Fruit fly (Drosophila melanogaster): ENCODE measurements around the gene phr6-4.

Gene phr6-4

DNA sequence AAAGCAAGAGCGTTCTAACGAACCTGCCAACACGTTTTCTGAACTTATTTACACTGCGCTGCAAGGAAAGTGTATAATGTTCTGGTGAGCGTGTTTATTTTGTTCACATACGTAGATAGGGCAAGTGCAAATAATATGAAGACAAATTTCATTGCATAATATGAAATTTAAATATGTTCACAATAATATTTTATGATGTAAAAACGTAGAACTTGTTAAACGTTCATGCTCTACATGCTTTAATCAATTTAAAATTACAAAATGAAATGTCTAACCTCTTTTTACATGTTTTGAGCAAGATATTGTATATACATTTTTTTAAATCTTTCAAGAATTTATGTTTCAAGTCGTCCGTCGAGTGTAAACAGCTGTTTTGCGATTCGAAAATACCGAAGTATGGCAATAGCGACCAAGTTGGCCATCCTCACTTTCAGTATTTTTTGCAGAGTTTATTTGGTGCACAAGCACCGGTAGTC lies at the start of gene phr6-4, which contains the start of gene CG2608:
TSS of gene phr6-4 (minus strand) at position 398 of the 476 bp plus-strand sequence.
TSS of gene CG2608 (plus strand) at position 429 of the 476 bp plus-strand sequence.
- no peak for TF ChIP-seq CTCF (optimal IDR thresholded peaks at IDR 0.05)
- no peak for TF ChIP-seq CG8478 (optimal IDR thresholded peaks at IDR 0.05)

DNA sequence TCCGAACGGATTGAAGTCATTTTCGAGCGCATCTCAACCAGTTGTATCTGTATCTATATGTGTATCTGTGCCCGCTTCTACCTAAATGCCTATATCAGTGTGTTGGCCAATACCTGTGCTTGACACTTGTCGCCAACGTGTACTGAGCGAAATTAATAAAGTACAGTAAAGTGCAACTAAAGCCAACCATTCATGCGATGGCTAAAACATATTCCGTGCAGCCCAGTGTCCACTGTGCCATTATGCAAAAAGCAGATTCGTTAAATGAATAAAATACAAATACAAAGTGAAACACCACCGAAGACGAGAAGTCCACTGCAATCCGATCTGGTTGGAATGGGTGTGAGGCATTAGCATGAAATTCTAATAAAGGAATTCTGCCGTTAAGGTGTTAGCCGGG lies 49.5 kb upstream of the phr6-4 start:
- TF ChIP-seq CTCF (optimal IDR thresholded peaks at IDR 0.05) (no peak), CG8478 (optimal IDR thresholded peaks at IDR 0.05) (no peak)

DNA sequence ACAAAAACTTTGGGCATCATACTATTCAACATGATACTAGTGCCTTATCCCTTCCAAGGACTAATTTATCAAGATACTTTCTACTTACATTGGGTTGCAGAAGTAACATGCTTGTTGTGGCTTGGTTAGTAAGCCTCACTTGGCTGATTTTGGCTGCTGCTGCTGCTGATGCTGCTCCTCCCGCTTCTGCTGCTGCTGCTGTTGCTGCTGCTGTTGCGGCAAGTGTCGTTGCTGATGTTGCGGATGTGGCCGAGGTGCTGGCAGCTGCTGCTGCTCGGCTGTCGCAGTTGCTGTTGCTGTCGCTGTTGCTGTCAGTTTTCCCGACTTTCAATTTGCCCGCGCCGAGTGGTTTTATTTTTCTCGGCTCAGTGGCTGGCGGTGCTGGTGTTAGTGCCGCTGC lies 44.5 kb upstream of the phr6-4 start:
- TF ChIP-seq CG8478 (optimal IDR thresholded peaks at IDR 0.05) (no peak), CTCF (optimal IDR thresholded peaks at IDR 0.05) (no peak)

DNA sequence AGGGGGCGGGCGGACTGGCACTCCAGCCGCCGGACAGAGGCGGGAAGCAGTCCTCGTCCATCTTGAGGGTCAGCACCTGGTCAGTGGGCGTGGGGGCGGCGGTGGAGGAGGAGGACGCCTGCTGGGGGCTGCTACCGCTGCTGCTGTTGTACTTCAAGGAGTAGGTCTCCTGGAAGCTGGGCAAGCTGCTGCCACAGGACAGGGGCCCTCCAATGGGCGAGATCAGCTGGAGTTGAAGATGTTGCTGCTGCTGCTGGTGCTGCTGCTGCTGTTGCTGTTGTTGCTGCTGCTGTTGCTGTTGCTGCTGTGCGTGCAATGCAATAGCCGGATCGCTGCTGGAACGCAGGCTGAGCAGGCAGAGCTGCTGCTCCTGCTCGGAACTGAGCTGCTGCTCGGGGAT lies 43.1 kb upstream of the phr6-4 start:
- TF ChIP-seq CTCF (optimal IDR thresholded peaks at IDR 0.05), result no peak
- no peak for TF ChIP-seq CG8478 (optimal IDR thresholded peaks at IDR 0.05)

DNA sequence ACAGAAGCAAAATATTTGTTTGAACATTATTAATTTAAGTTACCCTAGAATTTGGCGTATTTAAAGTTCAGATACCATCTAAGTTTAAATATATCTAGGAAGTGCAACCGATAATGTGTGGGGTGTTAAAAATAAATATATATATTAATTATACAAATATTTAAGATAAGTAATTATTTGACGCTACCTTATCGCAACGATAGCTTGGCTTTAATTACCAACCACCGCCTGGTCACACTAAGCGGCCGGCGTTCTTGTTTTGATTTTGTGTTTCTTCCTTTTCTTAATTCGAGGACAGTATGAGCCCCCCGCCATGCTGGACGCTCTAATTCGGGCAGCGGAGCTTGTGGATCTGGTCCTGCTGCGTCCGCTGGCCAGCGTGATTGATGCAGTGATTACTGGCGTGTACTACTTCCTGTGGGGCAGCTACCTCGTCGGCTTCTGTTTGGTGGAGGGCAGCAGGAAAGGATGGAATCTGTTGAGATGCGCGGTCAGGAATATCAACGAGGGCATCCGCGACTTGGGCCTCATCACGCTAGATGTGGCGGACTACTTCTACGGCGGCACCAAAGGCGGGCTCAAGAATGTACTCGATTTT lies 36.6 kb upstream of the phr6-4 start, which contains the start of gene CG2617:
TSS of gene CG2617 (plus strand) at position 233 of the 598 bp plus-strand sequence.
- TF ChIP-seq CG8478 (optimal IDR thresholded peaks at IDR 0.05) (no peak), CTCF (optimal IDR thresholded peaks at IDR 0.05) (no peak)

DNA sequence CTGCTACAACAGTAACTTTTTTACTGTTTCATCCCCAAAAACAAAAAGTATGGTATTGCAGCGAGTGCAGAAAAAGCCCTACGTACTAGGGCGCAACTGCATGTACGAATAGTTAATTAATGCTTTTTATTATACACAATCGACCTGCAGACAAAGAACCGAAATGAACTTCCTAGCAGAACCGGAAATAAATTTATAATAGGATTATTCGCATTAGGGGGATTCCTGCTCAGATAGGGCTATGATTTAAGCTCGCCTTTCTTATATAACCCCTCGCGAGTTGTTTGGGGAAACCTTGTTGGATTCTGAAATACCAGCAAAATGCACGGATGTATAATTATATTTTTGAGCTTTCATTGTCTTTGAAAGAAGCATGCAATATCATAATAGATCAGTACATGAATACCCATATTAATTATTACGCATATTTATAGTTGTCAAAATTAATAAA lies 36.1 kb upstream of the phr6-4 start, which contains the start of gene Cen:
TSS of gene Cen (minus strand) at position 199 of the 451 bp plus-strand sequence.
- no peak for TF ChIP-seq CTCF (optimal IDR thresholded peaks at IDR 0.05)
- TF ChIP-seq CG8478 (optimal IDR thresholded peaks at IDR 0.05), result no peak

DNA sequence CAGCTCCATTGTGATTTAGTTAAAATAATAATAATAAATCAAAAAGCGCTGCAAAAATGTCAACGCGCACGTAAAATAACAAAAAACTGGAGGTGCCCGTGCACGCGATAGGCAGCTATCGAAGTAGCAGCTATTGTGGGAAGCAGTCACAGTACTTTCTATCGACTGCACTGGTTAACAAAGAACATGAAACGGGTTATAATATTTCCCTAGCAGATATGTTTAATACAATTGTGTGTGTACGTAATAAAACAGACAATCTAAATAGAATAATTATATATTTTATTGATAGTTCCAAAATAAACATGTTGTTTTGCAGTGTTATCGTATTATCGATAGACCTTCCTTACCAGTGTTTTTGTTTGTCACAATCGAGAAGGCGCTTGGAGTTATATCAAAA lies 30.3 kb upstream of the phr6-4 start, which contains the start of the genes CG31678 and IKKepsilon:
TSS of gene CG31678 (minus strand) at position 67 of the 400 bp plus-strand sequence.
TSS of gene IKKepsilon (plus strand) at position 171 of the 400 bp plus-strand sequence.
- TF ChIP-seq CG8478 (optimal IDR thresholded peaks at IDR 0.05) (no peak), CTCF (optimal IDR thresholded peaks at IDR 0.05) (no peak)

DNA sequence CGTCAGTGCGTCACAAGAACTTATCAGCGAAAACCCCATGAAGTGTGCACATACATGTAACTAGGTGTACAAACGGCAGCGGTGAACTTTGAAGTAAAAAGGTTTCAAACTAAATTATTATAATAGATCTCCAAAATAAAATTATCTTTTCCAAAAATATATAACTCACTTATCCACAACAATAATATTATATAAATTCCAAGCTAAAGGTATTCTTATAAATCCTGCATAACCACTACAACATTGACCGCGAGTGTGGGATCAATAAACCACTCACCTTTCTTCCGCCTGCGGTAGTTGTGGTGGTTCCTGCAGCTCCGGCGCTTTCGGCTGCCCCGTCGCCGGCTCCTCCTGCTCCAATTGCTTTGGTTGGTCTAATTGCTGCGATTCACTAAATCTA lies 29.1 kb upstream of the phr6-4 start:
- TF ChIP-seq CG8478 (optimal IDR thresholded peaks at IDR 0.05) (no peak), CTCF (optimal IDR thresholded peaks at IDR 0.05) (no peak)

DNA sequence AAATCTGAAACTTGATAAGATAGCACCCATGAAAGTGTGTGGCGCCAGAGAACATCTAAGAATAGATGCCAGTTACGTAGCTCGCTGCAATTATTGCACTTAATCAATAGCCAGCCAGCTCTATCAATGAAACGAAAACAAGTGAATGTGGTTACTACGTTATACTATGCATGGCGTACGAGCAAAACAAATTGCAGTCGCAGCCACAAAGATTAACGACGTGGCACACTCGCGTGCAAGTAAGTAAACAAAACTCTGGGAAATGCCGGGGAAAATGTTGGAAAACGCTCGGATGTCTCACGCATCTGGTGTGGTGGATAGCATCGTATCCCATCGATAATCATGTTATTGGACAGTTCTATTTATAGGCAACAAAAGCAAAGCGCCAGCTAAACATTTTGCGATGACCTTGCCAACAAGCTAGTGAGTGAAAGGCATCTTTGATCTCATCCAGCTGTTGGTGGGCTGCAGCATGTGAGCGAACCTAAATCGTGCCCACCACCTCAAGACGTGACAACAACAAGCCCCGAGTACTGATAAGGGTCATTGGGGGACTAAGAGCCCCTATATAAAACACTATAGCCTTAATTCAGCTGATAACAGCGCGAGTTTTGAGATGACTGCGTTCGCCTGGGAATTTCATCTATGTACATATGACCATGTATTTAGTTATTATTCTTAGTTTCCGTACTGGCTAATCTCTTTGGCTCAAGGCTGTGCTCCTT lies 28.3 kb upstream of the phr6-4 start:
- TF ChIP-seq CTCF (optimal IDR thresholded peaks at IDR 0.05), result no peak
- TF ChIP-seq CG8478 (optimal IDR thresholded peaks at IDR 0.05), result no peak

DNA sequence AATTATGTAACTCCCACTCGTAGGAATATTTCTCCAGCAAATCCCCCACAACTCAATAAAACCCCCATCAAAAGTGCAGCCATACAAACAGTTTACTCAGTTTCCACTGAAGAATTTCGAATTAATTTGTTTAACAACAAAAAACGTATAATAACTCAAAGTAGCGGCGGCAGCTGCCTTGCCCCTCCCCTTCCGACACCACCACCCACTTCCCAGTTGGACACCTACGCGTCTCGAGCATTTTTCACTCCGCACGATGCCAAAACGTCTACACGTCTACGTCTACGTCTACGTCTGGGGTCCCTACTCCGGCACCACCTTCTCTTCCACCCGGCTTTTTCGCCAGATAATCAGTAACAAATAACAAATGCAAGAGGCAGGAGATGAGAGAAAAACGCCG lies 25.6 kb upstream of the phr6-4 start:
- TF ChIP-seq CTCF (optimal IDR thresholded peaks at IDR 0.05) (no peak), CG8478 (optimal IDR thresholded peaks at IDR 0.05) (no peak)

DNA sequence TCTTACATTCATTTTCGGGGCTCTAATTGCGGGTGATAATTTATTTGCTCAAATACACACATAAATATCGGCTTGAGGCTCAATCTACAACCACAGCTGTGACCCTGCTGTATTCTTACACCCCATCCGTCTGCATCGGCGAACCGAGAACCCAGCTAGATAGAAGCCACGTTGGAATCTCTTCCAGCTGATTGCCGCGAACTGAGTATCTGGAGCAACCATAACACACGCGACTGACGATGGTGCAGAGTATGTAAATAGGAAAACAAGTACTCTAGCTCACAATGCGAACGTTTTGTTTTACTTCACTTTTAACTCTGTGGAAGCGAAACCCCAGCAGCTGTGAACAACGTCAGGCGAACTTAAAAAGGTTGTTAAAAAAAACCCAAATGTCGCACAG lies 18.8 kb upstream of the phr6-4 start:
- TF ChIP-seq CG8478 (optimal IDR thresholded peaks at IDR 0.05) (no peak), CTCF (optimal IDR thresholded peaks at IDR 0.05) (no peak)

DNA sequence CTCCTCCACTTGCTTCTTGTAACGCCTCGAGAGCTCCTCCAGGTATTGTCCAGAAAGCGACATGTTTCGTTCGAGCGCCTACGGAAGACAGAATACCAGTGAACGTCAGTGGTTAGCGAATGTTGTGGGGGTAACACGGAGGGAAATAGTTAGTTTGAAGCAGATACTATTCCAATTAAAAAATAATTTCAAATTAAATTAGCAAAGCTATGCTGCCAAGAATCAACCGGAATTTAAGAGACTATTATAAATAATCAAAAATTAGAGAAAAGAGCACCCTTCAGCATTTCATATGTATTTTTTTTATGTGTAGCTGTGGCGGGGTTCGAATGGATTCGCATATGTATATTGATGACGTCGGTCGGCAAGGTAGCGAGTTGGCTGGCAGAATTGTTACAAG lies 15.5 kb upstream of the phr6-4 start:
- TF ChIP-seq CG8478 (optimal IDR thresholded peaks at IDR 0.05) (no peak), CTCF (optimal IDR thresholded peaks at IDR 0.05) (no peak)

DNA sequence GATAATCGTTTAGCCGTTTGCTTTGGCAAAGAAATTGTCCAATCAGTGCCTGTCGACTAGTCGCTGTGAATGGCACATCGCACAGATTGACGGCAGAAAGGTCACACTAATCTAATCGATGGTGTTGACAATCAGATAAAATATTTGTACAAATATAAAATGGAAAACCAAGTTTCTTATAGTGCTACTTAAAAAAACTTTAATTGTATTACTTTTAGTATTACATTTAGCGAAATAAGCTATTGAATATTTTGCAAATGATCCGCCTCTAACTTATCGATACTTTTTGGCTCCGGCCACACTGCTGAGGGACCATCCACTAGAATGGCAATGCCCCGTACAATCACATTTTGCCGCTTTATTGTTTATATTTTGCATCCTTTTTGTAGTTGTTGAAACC lies 10.5 kb upstream of the phr6-4 start, which contains the start of the genes brun and CG2614:
TSS of gene brun (minus strand) at position 69 of the 400 bp plus-strand sequence.
TSS of gene CG2614 (plus strand) at position 317 of the 400 bp plus-strand sequence.
- TF ChIP-seq CG8478 (optimal IDR thresholded peaks at IDR 0.05) (no peak), CTCF (optimal IDR thresholded peaks at IDR 0.05) (no peak)

DNA sequence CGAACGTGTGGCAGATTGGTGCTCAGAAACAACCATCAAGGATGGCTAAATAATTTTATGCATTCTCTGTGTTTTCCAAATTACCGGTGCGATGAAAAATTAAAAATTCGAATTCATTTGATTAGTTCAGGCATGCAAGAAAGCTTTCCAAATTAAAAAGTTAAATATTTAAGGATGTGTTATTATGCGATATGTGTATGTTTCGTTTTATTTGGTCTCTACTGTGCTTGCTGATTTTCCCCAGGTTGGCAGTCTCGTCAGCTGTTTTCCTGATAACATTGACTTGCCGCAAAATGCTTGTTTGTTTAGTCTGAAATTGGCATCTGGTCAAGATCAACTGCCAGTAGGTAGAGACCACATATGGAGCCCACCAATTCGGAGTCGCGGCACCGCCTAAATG lies 4.3 kb upstream of the phr6-4 start, which contains the start of gene CG2611:
TSS of gene CG2611 (plus strand) at position 299 of the 400 bp plus-strand sequence.
- TF ChIP-seq CTCF (optimal IDR thresholded peaks at IDR 0.05), result no peak
- no peak for TF ChIP-seq CG8478 (optimal IDR thresholded peaks at IDR 0.05)

DNA sequence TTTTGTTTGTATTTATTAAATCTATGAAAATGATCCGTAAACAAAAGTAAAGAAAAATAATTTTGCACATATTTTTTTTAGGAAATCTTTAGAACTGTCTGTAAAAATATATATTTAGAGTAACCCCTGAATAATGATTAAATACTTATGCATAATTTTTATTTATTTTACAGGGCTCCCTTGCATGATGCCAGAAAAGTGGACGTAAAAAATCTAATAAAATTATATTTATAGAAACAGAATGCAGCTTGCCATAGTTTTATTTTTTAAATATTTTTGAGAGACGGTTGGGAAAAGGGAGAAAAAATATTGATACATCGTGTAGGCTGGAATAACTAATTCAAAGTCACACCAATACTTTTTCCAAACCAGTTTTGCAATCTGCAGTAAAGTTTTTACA lies 3.0 kb upstream of the phr6-4 start, which contains the start of gene CG18810:
TSS of gene CG18810 (plus strand) at position 301 of the 400 bp plus-strand sequence.
- no peak for TF ChIP-seq CTCF (optimal IDR thresholded peaks at IDR 0.05)
